Worm (Caenorhabditis elegans): Measurements from ENCODE around the gene C04B4.5.

The C04B4.5 gene

DNA sequence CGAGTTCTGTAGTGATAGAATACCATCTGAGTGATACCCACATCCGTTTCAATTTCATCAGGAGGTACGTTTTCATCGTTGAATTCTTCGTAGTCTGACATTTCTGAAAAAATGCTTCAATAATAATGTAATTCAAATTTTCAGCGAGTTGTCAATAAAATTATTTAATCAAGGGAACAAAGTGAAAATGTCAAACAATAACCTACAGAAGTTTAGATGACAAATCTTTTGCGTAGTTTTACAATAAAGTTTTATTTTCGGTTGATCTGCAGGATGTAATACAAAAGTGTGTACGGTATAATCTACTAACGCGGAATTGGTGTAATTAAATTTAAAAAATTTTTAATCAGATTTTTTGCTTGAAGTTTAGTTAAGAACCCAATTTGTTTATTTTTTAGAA lies at the start of gene C04B4.5:
C04B4.5 (minus strand) TSS at position 101 of the 400 bp plus-strand sequence.
- TF ChIP-seq F49E8.2 (tag; optimal IDR thresholded peaks at IDR 0.05; ENCODE audit: borderline replicate concordance) = no peak

DNA sequence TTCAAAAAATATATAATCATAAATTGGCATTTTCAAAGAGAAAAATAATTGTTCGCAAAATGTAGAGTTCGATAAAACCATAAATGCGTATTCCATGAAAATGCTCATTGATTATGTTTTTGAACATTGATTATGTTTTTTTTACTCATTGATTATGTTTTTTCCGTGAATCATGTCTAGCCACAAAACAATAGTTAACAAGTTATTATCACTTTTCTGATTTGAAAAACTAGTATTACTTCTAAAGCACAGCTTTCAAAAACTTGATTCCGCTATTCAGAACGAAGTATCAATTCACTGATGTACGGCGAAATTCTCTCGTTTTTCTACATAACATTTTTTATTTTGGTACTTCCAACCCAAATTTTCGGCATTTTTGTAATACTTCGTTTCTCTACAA lies 47.7 kb upstream of the C04B4.5 start, which contains the start of gene srd-48:
srd-48 (plus strand) TSS at position 301 of the 400 bp plus-strand sequence.
- TF ChIP-seq egl-43 (GFP tag; IDR thresholded peaks at IDR 0.05) = no peak
- TF ChIP-seq lim-7 (GFP tag; IDR thresholded peaks at IDR 0.05) = no peak
- TF ChIP-seq madf-5 (GFP tag; IDR thresholded peaks at IDR 0.05) = no peak
- no peak for TF ChIP-seq duxl-1 (tag; optimal IDR thresholded peaks at IDR 0.05; ENCODE audit: poor library complexity)
- TF ChIP-seq tag-97 (GFP tag; IDR thresholded peaks at IDR 0.05) = no peak
- TF ChIP-seq Y5F2A.4 (GFP tag; optimal IDR thresholded peaks at IDR 0.05) = no peak
- TF ChIP-seq vab-7 (GFP tag; IDR thresholded peaks at IDR 0.05) = no peak
- no peak for TF ChIP-seq fkh-10 (GFP tag; optimal IDR thresholded peaks at IDR 0.05)
- no peak for TF ChIP-seq zip-2 (tag; optimal IDR thresholded peaks at IDR 0.05)
- TF ChIP-seq nhr-11 (tag; optimal IDR thresholded peaks at IDR 0.05) = no peak
- no peak for TF ChIP-seq R02D3.7 (tag; optimal IDR thresholded peaks at IDR 0.05)
- TF ChIP-seq set-16 (GFP tag; IDR thresholded peaks at IDR 0.05) = no peak
- TF ChIP-seq ceh-32 (tag; optimal IDR thresholded peaks at IDR 0.05; ENCODE audit: poor library complexity) = no peak

ce11 chrX:12333479-12333878 lies 45.3 kb upstream of the C04B4.5 start, which contains the start of gene srd-47:
srd-47 (plus strand) TSS chrX:12333642.
- TF ChIP-seq hmg-1.1 (GFP tag; IDR thresholded peaks at IDR 0.05) (no peak), unc-62 (GFP tag; optimal IDR thresholded peaks at IDR 0.05 in 1 of 2) (peak in 1 of 2 experiments; percentile 56), unc-62 (tag; optimal IDR thresholded peaks at IDR 0.05) (no peak), zip-2 (tag; optimal IDR thresholded peaks at IDR 0.05) (no peak), attf-4 (tag; optimal IDR thresholded peaks at IDR 0.05) (no peak)

ce11 chrX:12331795-12332194 lies 43.6 kb upstream of the C04B4.5 start, which contains the start of gene srd-46:
srd-46 (plus strand) TSS chrX:12332095.
- no peak for TF ChIP-seq daf-19 (GFP tag; conservative IDR thresholded peaks at IDR 0.05)
- TF ChIP-seq F44E2.7 (GFP tag; IDR thresholded peaks at IDR 0.05) = no peak
- no peak for TF ChIP-seq daf-8 (GFP tag; IDR thresholded peaks at IDR 0.05)
- no peak for TF ChIP-seq pha-4 (GFP tag; IDR thresholded peaks at IDR 0.05)
- TF ChIP-seq pha-4 (tag; optimal IDR thresholded peaks at IDR 0.05) = no peak
- no peak for TF ChIP-seq dmd-6 (GFP tag; IDR thresholded peaks at IDR 0.05)
- TF ChIP-seq dpl-1 (GFP tag; optimal IDR thresholded peaks at IDR 0.05) = no peak
- TF ChIP-seq hlh-30 (tag; optimal IDR thresholded peaks at IDR 0.05; ENCODE audit: insufficient read depth) = no peak
- no peak for TF ChIP-seq rbr-2 (tag; optimal IDR thresholded peaks at IDR 0.05)
- no peak for TF ChIP-seq snpc-4 (tag; optimal IDR thresholded peaks at IDR 0.05)
- no peak for TF ChIP-seq nhr-11 (tag; optimal IDR thresholded peaks at IDR 0.05)
- TF ChIP-seq unc-62 (GFP tag; optimal IDR thresholded peaks at IDR 0.05 in 1 of 2) = no peak
- TF ChIP-seq unc-62 (tag; optimal IDR thresholded peaks at IDR 0.05) = no peak
- no peak for TF ChIP-seq D1046.2 (GFP tag; IDR thresholded peaks at IDR 0.05)
- no peak for TF ChIP-seq mxl-2 (GFP tag; conservative IDR thresholded peaks at IDR 0.05)

- TF ChIP-seq unc-62 (GFP tag; optimal IDR thresholded peaks at IDR 0.05 in 1 of 2) (peak in 1 of 2 experiments; percentile 7), unc-62 (tag; optimal IDR thresholded peaks at IDR 0.05) (no peak), duxl-1 (tag; optimal IDR thresholded peaks at IDR 0.05; ENCODE audit: poor library complexity) (no peak)
Observed at ce11 chrX:12328676-12329075, 40.5 kb upstream of the C04B4.5 start, which contains the start of gene srd-45. srd-45 (plus strand) TSS chrX:12328976.

DNA sequence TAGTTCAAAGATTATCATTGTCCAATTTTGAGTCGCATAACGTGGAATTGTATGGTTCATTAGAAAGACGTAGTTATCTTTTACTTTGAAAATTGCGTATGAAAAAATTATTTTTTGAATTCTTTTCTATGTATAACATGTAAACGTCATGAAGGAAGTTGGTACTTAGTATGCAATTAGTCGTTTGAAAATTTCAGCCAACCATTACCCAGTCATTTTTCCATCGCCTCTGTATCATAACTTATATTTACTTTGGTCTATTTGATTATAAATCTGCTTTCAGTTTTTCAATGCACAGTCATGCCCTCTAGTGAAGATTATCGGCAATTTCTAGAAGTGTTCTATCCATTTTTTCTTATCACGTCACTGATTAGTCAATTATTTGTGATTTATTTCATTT lies 38.3 kb upstream of the C04B4.5 start, which contains the start of gene srd-41:
srd-41 (plus strand) TSS at position 301 of the 400 bp plus-strand sequence.
- no peak for TF ChIP-seq ZK337.2 (GFP tag; IDR thresholded peaks at IDR 0.05)
- no peak for TF ChIP-seq ztf-11 (tag; optimal IDR thresholded peaks at IDR 0.05)
- TF ChIP-seq nhr-11 (tag; optimal IDR thresholded peaks at IDR 0.05) = no peak
- no peak for TF ChIP-seq spr-1 (tag; optimal IDR thresholded peaks at IDR 0.05)
- TF ChIP-seq snpc-4 (tag; optimal IDR thresholded peaks at IDR 0.05) = no peak
- no peak for TF ChIP-seq ceh-82 (tag; optimal IDR thresholded peaks at IDR 0.05)
- TF ChIP-seq php-3 (GFP tag; IDR thresholded peaks at IDR 0.05) = no peak
- no peak for TF ChIP-seq dmd-8 (GFP tag; IDR thresholded peaks at IDR 0.05)
- no peak for TF ChIP-seq dmd-6 (GFP tag; IDR thresholded peaks at IDR 0.05)
- no peak for TF ChIP-seq mdt-29 (GFP tag; IDR thresholded peaks at IDR 0.05)
- TF ChIP-seq nhr-111 (GFP tag; optimal IDR thresholded peaks at IDR 0.05) = no peak
- no peak for TF ChIP-seq sdz-12 (GFP tag; optimal IDR thresholded peaks at IDR 0.05)
- no peak for TF ChIP-seq lin-15B (tag; optimal IDR thresholded peaks at IDR 0.05)
- no peak for TF ChIP-seq set-16 (GFP tag; IDR thresholded peaks at IDR 0.05)
- no peak for TF ChIP-seq egl-27 (tag; optimal IDR thresholded peaks at IDR 0.05)

Measured in whole organism, L4 larva.